Worm (Caenorhabditis elegans): ENCODE results near the gene nspc-4.
A peak's percentile ranks its signal among the peaks of the same experiment; 100 is the strongest.

The nspc-4 gene

ce11 chrX:8492750-8493149 lies 45.4 kb downstream of the nspc-4 start:
- TF ChIP-seq elt-4 (tag; optimal IDR thresholded peaks at IDR 0.05), result no peak
- no peak for TF ChIP-seq npax-4 (tag; optimal IDR thresholded peaks at IDR 0.05)
- TF ChIP-seq elt-2 (tag; optimal IDR thresholded peaks at IDR 0.05), result peak; percentile 55
- TF ChIP-seq ttx-3 (tag; optimal IDR thresholded peaks at IDR 0.05), result no peak
- TF ChIP-seq ceh-30 (tag; optimal IDR thresholded peaks at IDR 0.05), result no peak
- no peak for TF ChIP-seq nfya-1 (tag; optimal IDR thresholded peaks at IDR 0.05)

- TF ChIP-seq fkh-10 (GFP tag; optimal IDR thresholded peaks at IDR 0.05) (no peak), ttx-3 (tag; optimal IDR thresholded peaks at IDR 0.05) (no peak), ama-1 (optimal IDR thresholded peaks at IDR 0.05) (no peak), sox-4 (tag; optimal IDR thresholded peaks at IDR 0.05) (no peak), unc-42 (tag; optimal IDR thresholded peaks at IDR 0.05) (peak; percentile 20), ceh-24 (tag; optimal IDR thresholded peaks at IDR 0.05) (no peak)
Observed at ce11 chrX:8489886-8490285, 48.3 kb downstream of the nspc-4 start.

ce11 chrX:8489415-8489814 lies 48.7 kb downstream of the nspc-4 start:
- TF ChIP-seq ceh-30 (tag; optimal IDR thresholded peaks at IDR 0.05) (no peak), unc-55 (GFP tag; optimal IDR thresholded peaks at IDR 0.05) (no peak), hlh-8 (tag; optimal IDR thresholded peaks at IDR 0.05) (no peak), ceh-9 (tag; optimal IDR thresholded peaks at IDR 0.05) (no peak), unc-42 (tag; optimal IDR thresholded peaks at IDR 0.05) (no peak), unc-86 (tag; optimal IDR thresholded peaks at IDR 0.05) (no peak), ceh-6 (GFP tag; optimal IDR thresholded peaks at IDR 0.05) (no peak), hlh-13 (GFP tag; optimal IDR thresholded peaks at IDR 0.05) (no peak), che-1 (tag; optimal IDR thresholded peaks at IDR 0.05) (no peak), mec-3 (tag; optimal IDR thresholded peaks at IDR 0.05; ENCODE audit: borderline replicate concordance) (no peak), nhr-11 (tag; optimal IDR thresholded peaks at IDR 0.05) (no peak), ceh-34 (tag; optimal IDR thresholded peaks at IDR 0.05) (no peak)

Data from whole organism, late embryonic.